Worm (Caenorhabditis elegans) whole organism, mixed stage, embryonic: Measurements from ENCODE around the gene twk-33.

Experiments
- bed-3 ChIP-seq: fragments of 200-800 bp; sonication (Bioruptor generic); optimal IDR thresholded peaks from 3 replicates; lab custom pipeline; 2018; ENCODE audit warnings: mild to moderate bottlenecking, missing genetic modification characterization, moderate library complexity, missing compliant biosample characterization
- cnd-1 ChIP-seq: fragments of 200-800 bp; sonication (Bioruptor generic); optimal IDR thresholded peaks from 2 replicates; lab custom pipeline; 2018; ENCODE audit warnings: mild to moderate bottlenecking, missing genetic modification characterization, missing compliant biosample characterization
- elt-1 ChIP-seq: sonication (generic microtip); optimal IDR thresholded peaks from 2 replicates; lab custom pipeline; 2017; ENCODE audit warnings: missing genetic modification characterization, mild to moderate bottlenecking, missing compliant biosample characterization, antibody characterized with exemption, moderate library complexity, borderline replicate concordance; ENCODE audit not compliant: insufficient read depth
- elt-3 ChIP-seq: fragments of 150-350 bp; optimal IDR thresholded peaks from 2 replicates; lab custom pipeline; 2014; ENCODE audit warnings: missing biosample characterization, missing genetic modification characterization
- lin-13 ChIP-seq: fragments of 150-350 bp; optimal IDR thresholded peaks from 2 replicates; lab custom pipeline; 2014; ENCODE audit warnings: missing biosample characterization, missing genetic modification characterization
- lin-32 ChIP-seq: fragments of 200-800 bp; sonication (Bioruptor generic); optimal IDR thresholded peaks from 2 replicates; lab custom pipeline; 2018; ENCODE audit warnings: mild to moderate bottlenecking, missing genetic modification characterization, missing compliant biosample characterization
- lsy-2 ChIP-seq: fragments of 150-350 bp; optimal IDR thresholded peaks from 2 replicates; lab custom pipeline; 2014; ENCODE audit warnings: missing biosample characterization, missing genetic modification characterization
- nhr-12 ChIP-seq: fragments of 150-350 bp; optimal IDR thresholded peaks from 2 replicates; lab custom pipeline; 2014; ENCODE audit warnings: missing biosample characterization, missing genetic modification characterization
- nhr-237 ChIP-seq: fragments of 150-350 bp; optimal IDR thresholded peaks from 2 replicates; lab custom pipeline; 2014; ENCODE audit warnings: missing biosample characterization, missing genetic modification characterization
- nhr-76 ChIP-seq: sonication (generic microtip); optimal IDR thresholded peaks from 2 replicates; lab custom pipeline; 2017; ENCODE audit warnings: missing biosample characterization, missing genetic modification characterization
- sptf-1 ChIP-seq: sonication (generic microtip); optimal IDR thresholded peaks from 2 replicates; lab custom pipeline; 2017; ENCODE audit warnings: mild to moderate bottlenecking, missing genetic modification characterization, moderate library complexity, missing compliant biosample characterization
- unc-39 ChIP-seq: fragments of 150-350 bp; optimal IDR thresholded peaks from 2 replicates; lab custom pipeline; 2014; ENCODE audit warnings: missing biosample characterization, missing genetic modification characterization
- unc-62 ChIP-seq: fragments of 150-350 bp; optimal IDR thresholded peaks from 2 replicates; lab custom pipeline; 2014; ENCODE audit warnings: missing biosample characterization, missing genetic modification reagents, missing genetic modification characterization

DNA sequence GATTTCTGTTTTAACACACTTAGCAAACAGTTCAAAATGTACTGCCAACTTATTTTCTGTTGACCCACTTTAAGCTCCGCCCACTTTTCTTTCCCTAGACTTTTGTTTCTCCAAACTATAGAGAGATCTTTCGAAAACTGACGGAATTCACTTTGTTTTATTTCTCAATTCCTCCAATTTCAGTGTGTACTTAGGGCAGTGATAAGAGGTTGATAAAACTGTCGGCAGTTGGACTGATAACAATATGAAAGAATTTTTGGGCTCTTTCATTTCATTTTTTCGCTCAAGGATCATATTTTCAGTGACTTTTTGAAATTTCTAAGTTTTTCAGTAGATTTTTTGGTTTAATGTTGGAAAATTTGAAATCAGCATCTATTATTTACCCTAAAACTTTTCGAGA lies 40.8 kb upstream of the twk-33 start:
- TF ChIP-seq elt-3 (tag; lab: Kevin White, UChicago) = no peak
- TF ChIP-seq cnd-1 (tag; lab: Kevin White, UChicago) = no peak
- TF ChIP-seq nhr-237 (tag; lab: Kevin White, UChicago) = no peak
- no peak for TF ChIP-seq lin-13 (tag; lab: Kevin White, UChicago)
- TF ChIP-seq bed-3 (GFP tag; lab: Kevin White, UChicago) = no peak
- no peak for TF ChIP-seq elt-1 (tag; lab: Kevin White, UChicago)
- no peak for TF ChIP-seq lsy-2 (tag; lab: Kevin White, UChicago)
- TF ChIP-seq unc-62 (GFP tag; lab: Kevin White, UChicago) = no peak
- no peak for TF ChIP-seq lin-32 (GFP tag; lab: Kevin White, UChicago)
- TF ChIP-seq unc-39 (tag; lab: Kevin White, UChicago) = no peak
- no peak for TF ChIP-seq nhr-12
- TF ChIP-seq nhr-76 = no peak
- TF ChIP-seq sptf-1 = no peak
